Worm (Caenorhabditis elegans) whole organism, young adult: ENCODE results near the gene nspc-10.

ENCODE experiments used
- B0019.2 ChIP-seq: fragments of 200-800 bp; sonication (Bioruptor generic); conservative IDR thresholded peaks from 2 replicates; pipeline ENCODE4 v1.3.6; 2022; ENCODE audit warnings: missing genetic modification reagents, missing genetic modification characterization, missing compliant biosample characterization
- C17E4.6 ChIP-seq: fragments of 200-800 bp; sonication (Bioruptor generic); IDR thresholded peaks from 2 replicates; pipeline ENCODE4 v1.3.6; 2022; ENCODE audit warnings: missing genetic modification reagents, missing genetic modification characterization, missing compliant biosample characterization
- D2030.7 ChIP-seq: fragments of 200-800 bp; sonication (Bioruptor generic); IDR thresholded peaks from 2 replicates; pipeline ENCODE4 v1.3.6; 2022; ENCODE audit warnings: missing genetic modification reagents, missing genetic modification characterization, missing compliant biosample characterization
- F23B12.7 ChIP-seq: sonication (generic microtip); optimal IDR thresholded peaks from 2 replicates; lab custom pipeline; 2017; ENCODE audit warnings: missing genetic modification characterization, mild to moderate bottlenecking, missing compliant biosample characterization, antibody characterized with exemption, moderate library complexity; ENCODE audit not compliant: insufficient read depth
- F33H1.4 ChIP-seq: fragments of 200-800 bp; sonication (Bioruptor generic); IDR thresholded peaks from 2 replicates; pipeline ENCODE4 v1.3.6; 2022; ENCODE audit warnings: missing genetic modification reagents, missing genetic modification characterization, missing compliant biosample characterization
- F37B4.10 ChIP-seq: fragments of 200-800 bp; sonication (Bioruptor generic); IDR thresholded peaks from 2 replicates; pipeline ENCODE4 v1.3.6; 2022; ENCODE audit warnings: missing genetic modification characterization, missing compliant biosample characterization
- F52B5.7 ChIP-seq: sonication (generic microtip); optimal IDR thresholded peaks from 2 replicates; lab custom pipeline; 2016; ENCODE audit warnings: mild to moderate bottlenecking, missing genetic modification characterization, missing compliant biosample characterization
- T07F8.4 ChIP-seq: sonication (generic microtip); optimal IDR thresholded peaks from 2 replicates; lab custom pipeline; 2016; ENCODE audit warnings: mild to moderate bottlenecking, missing genetic modification characterization, moderate library complexity, missing compliant biosample characterization
- T26A5.8 ChIP-seq: sonication (generic microtip); optimal IDR thresholded peaks from 2 replicates; lab custom pipeline; 2016; ENCODE audit warnings: missing genetic modification characterization, missing compliant biosample characterization
- Y56A3A.18 ChIP-seq: fragments of 200-800 bp; sonication (Bioruptor generic); IDR thresholded peaks from 2 replicates; pipeline ENCODE4 v1.3.6; 2022; ENCODE audit warnings: missing genetic modification reagents, missing genetic modification characterization, missing compliant biosample characterization
- Y79H2A.3 ChIP-seq: fragments of 200-800 bp; sonication (Bioruptor generic); conservative IDR thresholded peaks from 2 replicates; pipeline ENCODE4 v1.3.6; 2022; ENCODE audit warnings: missing genetic modification reagents, missing genetic modification characterization, missing compliant biosample characterization
- ZK185.1 ChIP-seq: sonication (generic microtip); optimal IDR thresholded peaks from 2 replicates; lab custom pipeline; 2016; ENCODE audit warnings: mild to moderate bottlenecking, missing genetic modification characterization, missing compliant biosample characterization; ENCODE audit not compliant: poor library complexity, severe bottlenecking
- aptf-3 ChIP-seq: fragments of 200-800 bp; sonication (Bioruptor generic); IDR thresholded peaks from 2 replicates; pipeline ENCODE4 v1.3.6; 2022; ENCODE audit warnings: missing genetic modification characterization, missing compliant biosample characterization
- cebp-2 ChIP-seq: fragments of 200-800 bp; sonication (Bioruptor generic); IDR thresholded peaks from 2 replicates; pipeline ENCODE4 v1.3.6; 2022; ENCODE audit warnings: missing genetic modification characterization, missing compliant biosample characterization
- ceh-40 ChIP-seq: fragments of 200-800 bp; sonication (Bioruptor generic); IDR thresholded peaks from 2 replicates; pipeline ENCODE4 v1.3.6; 2022; ENCODE audit warnings: missing genetic modification characterization, missing compliant biosample characterization
- chd-7 ChIP-seq: sonication (generic microtip); optimal IDR thresholded peaks from 2 replicates; lab custom pipeline; 2016; ENCODE audit warnings: mild to moderate bottlenecking, missing genetic modification characterization, moderate library complexity, missing compliant biosample characterization
- die-1 ChIP-seq: sonication (generic microtip); optimal IDR thresholded peaks from 2 replicates; lab custom pipeline; 2016; ENCODE audit warnings: missing genotype, mild to moderate bottlenecking, missing genetic modification characterization, missing compliant biosample characterization
- efl-1 ChIP-seq: fragments of 150-350 bp; optimal IDR thresholded peaks from 2 replicates; lab custom pipeline; 2014; ENCODE audit warnings: missing biosample characterization, missing genetic modification reagents, missing genetic modification characterization
- ets-4 ChIP-seq: fragments of 200-800 bp; sonication (Bioruptor generic); optimal IDR thresholded peaks from 2 replicates; lab custom pipeline; 2018; ENCODE audit warnings: mild to moderate bottlenecking, missing genetic modification characterization, missing compliant biosample characterization
- him-1 ChIP-seq: sonication (generic microtip); optimal IDR thresholded peaks from 2 replicates; lab custom pipeline; 2016; ENCODE audit warnings: missing genotype, missing genetic modification reagents, missing genetic modification characterization, missing compliant biosample characterization
- hlh-26 ChIP-seq: fragments of 200-800 bp; sonication (Bioruptor generic); conservative IDR thresholded peaks from 2 replicates; pipeline ENCODE4 v1.3.6; 2022; ENCODE audit warnings: missing genetic modification reagents, missing genetic modification characterization, missing compliant biosample characterization
- lin-26 ChIP-seq: fragments of 200-800 bp; sonication (Bioruptor generic); IDR thresholded peaks from 2 replicates; pipeline ENCODE4 v1.3.6; 2022; ENCODE audit warnings: missing genetic modification reagents, missing genetic modification characterization, missing compliant biosample characterization
- lir-1 ChIP-seq: fragments of 200-800 bp; sonication (Bioruptor generic); conservative IDR thresholded peaks from 2 replicates; pipeline ENCODE4 v1.3.6; 2022; ENCODE audit warnings: missing genetic modification reagents, missing genetic modification characterization, missing compliant biosample characterization
- lsy-27 ChIP-seq: sonication (generic microtip); optimal IDR thresholded peaks from 2 replicates; lab custom pipeline; 2017; ENCODE audit warnings: missing genetic modification characterization, mild to moderate bottlenecking, missing compliant biosample characterization, antibody characterized with exemption, missing genotype, borderline replicate concordance; ENCODE audit not compliant: insufficient read depth
- mel-28 ChIP-seq: sonication (generic microtip); optimal IDR thresholded peaks from 2 replicates; lab custom pipeline; 2016; ENCODE audit warnings: borderline replicate concordance, mild to moderate bottlenecking, missing genetic modification characterization, missing compliant biosample characterization
- mxl-1 ChIP-seq: sonication (generic microtip); optimal IDR thresholded peaks from 2 replicates; lab custom pipeline; 2016; ENCODE audit warnings: missing genetic modification characterization, missing compliant biosample characterization
- nfya-1 ChIP-seq: sonication (generic microtip); optimal IDR thresholded peaks from 2 replicates; lab custom pipeline; 2017; ENCODE audit warnings: antibody characterized with exemption, missing compliant biosample characterization, missing genetic modification characterization, borderline replicate concordance; ENCODE audit not compliant: insufficient read depth
- nfyb-1 ChIP-seq: fragments of 200-800 bp; sonication (Bioruptor generic); IDR thresholded peaks from 2 replicates; pipeline ENCODE4 v1.3.6; 2022; ENCODE audit warnings: missing genetic modification reagents, missing genetic modification characterization, missing compliant biosample characterization
- nhr-179 ChIP-seq: sonication (generic microtip); optimal IDR thresholded peaks from 2 replicates; lab custom pipeline; 2016; ENCODE audit warnings: mild to moderate bottlenecking, missing genetic modification characterization, missing compliant biosample characterization
- nhr-27 ChIP-seq: fragments of 200-800 bp; sonication (Bioruptor generic); optimal IDR thresholded peaks from 2 replicates; lab custom pipeline; 2018; ENCODE audit warnings: mild to moderate bottlenecking, missing genetic modification characterization, moderate library complexity, missing compliant biosample characterization
- nhr-80 ChIP-seq: sonication (generic microtip); optimal IDR thresholded peaks from 2 replicates; lab custom pipeline; 2016; ENCODE audit warnings: missing genetic modification characterization, missing compliant biosample characterization
- nhr-90 ChIP-seq: sonication (generic microtip); optimal IDR thresholded peaks from 2 replicates; lab custom pipeline; 2016; ENCODE audit warnings: missing genotype, mild to moderate bottlenecking, missing genetic modification characterization, missing compliant biosample characterization
- pha-4 ChIP-seq: fragments of 150-350 bp; sonication (generic microtip); optimal IDR thresholded peaks from 2 replicates; lab custom pipeline; 2014; ENCODE audit warnings: missing biosample characterization, missing genetic modification reagents, missing genetic modification characterization
- rcor-1 ChIP-seq: fragments of 200-800 bp; sonication (Bioruptor generic); IDR thresholded peaks from 2 replicates; pipeline ENCODE4 v1.3.6; 2022; ENCODE audit warnings: missing genetic modification reagents, missing genetic modification characterization, missing compliant biosample characterization
- rec-8 ChIP-seq, 2 experiments: sonication (generic microtip); optimal IDR thresholded peaks; 2 replicates each; lab custom pipeline; 2016; ENCODE audit warnings: mild to moderate bottlenecking in 2 of 2, missing genetic modification characterization in 2 of 2, missing genetic modification reagents in 2 of 2, missing genotype in 2 of 2, missing biosample characterization in 1 of 2, missing compliant biosample characterization in 1 of 2, moderate library complexity in 1 of 2
- rpc-1 ChIP-seq, 2 experiments: fragments of 150-350 bp in 1 of 2; sonication (generic microtip) in 1 of 2; optimal IDR thresholded peaks; 2 replicates each; lab custom pipeline; 2014 to 2018; ENCODE audit warnings: missing biosample characterization in 1 of 2, missing genetic modification characterization in 1 of 2, missing genetic modification reagents in 1 of 2, missing genotype in 1 of 2
- snpc-1.3 ChIP-seq: sonication (generic microtip); optimal IDR thresholded peaks from 2 replicates; lab custom pipeline; 2017; ENCODE audit warnings: missing genetic modification characterization, mild to moderate bottlenecking, missing compliant biosample characterization, antibody characterized with exemption, moderate library complexity, missing genotype, missing genetic modification reagents; ENCODE audit not compliant: insufficient read depth
- somi-1 ChIP-seq: fragments of 200-800 bp; sonication (Bioruptor generic); optimal IDR thresholded peaks from 2 replicates; lab custom pipeline; 2018; ENCODE audit warnings: mild to moderate bottlenecking, missing genetic modification characterization, missing compliant biosample characterization
- sptf-2 ChIP-seq: fragments of 200-800 bp; sonication (Bioruptor generic); optimal IDR thresholded peaks from 2 replicates; lab custom pipeline; 2018; ENCODE audit warnings: mild to moderate bottlenecking, missing genetic modification characterization, missing compliant biosample characterization
- tbp1 ChIP-seq: fragments of 200-800 bp; sonication (Bioruptor generic); optimal IDR thresholded peaks from 2 replicates; lab custom pipeline; 2018; ENCODE audit warnings: mild to moderate bottlenecking, missing genetic modification characterization, missing compliant biosample characterization
- tlf-1 ChIP-seq: fragments of 200-800 bp; sonication (Bioruptor generic); optimal IDR thresholded peaks from 2 replicates; lab custom pipeline; 2018; ENCODE audit warnings: mild to moderate bottlenecking, missing genetic modification characterization, missing compliant biosample characterization
- unc-130 ChIP-seq: sonication (generic microtip); optimal IDR thresholded peaks from 2 replicates; lab custom pipeline; 2016; ENCODE audit warnings: missing genetic modification reagents, missing genetic modification characterization, missing compliant biosample characterization
- xnd-1 ChIP-seq: sonication (generic microtip); optimal IDR thresholded peaks from 2 replicates; lab custom pipeline; 2016; ENCODE audit warnings: missing genotype, missing genetic modification reagents, missing genetic modification characterization, missing compliant biosample characterization
- ztf-25 ChIP-seq: fragments of 200-800 bp; sonication (Bioruptor generic); IDR thresholded peaks from 2 replicates; pipeline ENCODE4 v1.3.6; 2022; ENCODE audit warnings: missing genetic modification reagents, missing genetic modification characterization, missing compliant biosample characterization
- ztf-26 ChIP-seq: sonication (generic microtip); optimal IDR thresholded peaks from 2 replicates; lab custom pipeline; 2017; ENCODE audit warnings: missing genetic modification characterization, missing compliant biosample characterization
- ztf-28 ChIP-seq: fragments of 200-800 bp; sonication (Bioruptor generic); IDR thresholded peaks from 2 replicates; pipeline ENCODE4 v1.3.6; 2022; ENCODE audit warnings: missing genetic modification reagents, missing genetic modification characterization, missing compliant biosample characterization
- ztf-3 ChIP-seq: fragments of 200-800 bp; sonication (Bioruptor generic); optimal IDR thresholded peaks from 2 replicates; lab custom pipeline; 2018; ENCODE audit warnings: mild to moderate bottlenecking, missing genetic modification characterization, missing compliant biosample characterization

nspc-10 gene

ce11 chrX:12362951-12363486 is 19.6 kb downstream of the nspc-10 start (continued):
- TF ChIP-seq chd-7 (tag; lab: Kevin White, UChicago) (peak; percentile 89), efl-1 (no peak), ztf-28 (GFP tag; lab: Robert Waterston, UW) (no peak), ceh-40 (0 out of 2 replicates have a peak, but pooled peaks have one; percentile 28), ztf-25 (no peak), nhr-179 (tag; lab: Kevin White, UChicago) (peak; percentile 81), Y79H2A.3 (GFP tag; lab: Robert Waterston, UW) (no peak), cebp-2 (GFP tag; lab: Robert Waterston, UW) (peak; percentile 93; the same call in 1 of the 2 replicates), nhr-80 (tag; lab: Kevin White, UChicago) (peak; percentile 96), lsy-27 (tag; lab: Kevin White, UChicago) (no peak), nfya-1 (tag; lab: Kevin White, UChicago) (no peak), snpc-1.3 (tag; lab: Kevin White, UChicago) (no peak), F37B4.10 (GFP tag; lab: Robert Waterston, UW) (no peak), T26A5.8 (tag; lab: Kevin White, UChicago) (no peak), mel-28 (peak; percentile 81), ets-4 (peak; percentile 89), F52B5.7 (peak; percentile 77), mxl-1 (tag; lab: Kevin White, UChicago) (no peak), nhr-90 (tag; lab: Kevin White, UChicago) (peak; percentile 91), rcor-1 (GFP tag; lab: Robert Waterston, UW) (peak; percentile 94), lin-26 (GFP tag; lab: Robert Waterston, UW) (peak; percentile 73), somi-1 (peak; percentile 97), xnd-1 (tag; lab: Kevin White, UChicago) (no peak), F23B12.7 (tag; lab: Kevin White, UChicago) (peak; percentile 97), die-1 (peak; percentile 66), tbp1 (peak; percentile 80), D2030.7 (GFP tag; lab: Robert Waterston, UW) (no peak), unc-130 (GFP tag; lab: Kevin White, UChicago) (peak; percentile 33), rec-8 (tag; optimal IDR thresholded peaks at IDR 0.05; lab: Kevin White, UChicago) (peak in 1 of 2 experiments; percentile 47), Y56A3A.18 (GFP tag; lab: Robert Waterston, UW) (peak; percentile 98), ztf-26 (tag; lab: Kevin White, UChicago) (peak; percentile 99), nhr-27 (tag; lab: Kevin White, UChicago) (peak; percentile 80), ztf-3 (GFP tag; lab: Kevin White, UChicago) (peak; percentile 88), B0019.2 (GFP tag; lab: Robert Waterston, UW) (no peak), lir-1 (GFP tag; lab: Robert Waterston, UW) (peak; percentile 81), aptf-3 (GFP tag; lab: Robert Waterston, UW) (no peak), hlh-26 (no peak), ZK185.1 (peak; percentile 99), sptf-2 (GFP tag; lab: Kevin White, UChicago) (peak; percentile 38), pha-4 (peak; percentile 97), rpc-1 (optimal IDR thresholded peaks at IDR 0.05; lab: Kevin White, UChicago) (peak; percentile 15), rpc-1 (tag; optimal IDR thresholded peaks at IDR 0.05; lab: Kevin White, UChicago) (no peak), nfyb-1 (peak; percentile 95), T07F8.4 (tag; lab: Kevin White, UChicago) (peak; percentile 85), tlf-1 (GFP tag; lab: Kevin White, UChicago) (peak; percentile 97), him-1 (tag; lab: Kevin White, UChicago) (no peak), C17E4.6 (GFP tag; lab: Robert Waterston, UW) (peak; percentile 77), F33H1.4 (GFP tag; lab: Robert Waterston, UW) (no peak)
